Fruit fly (Drosophila melanogaster) whole organism, pupa: Measurements from ENCODE around the gene Obp99b.

ENCODE experiments used
- CG10348 ChIP-seq: fragments of 200-800 bp; sonication (Bioruptor generic); IDR thresholded peaks from 2 replicates; pipeline ENCODE4 v1.3.6; 2022; ENCODE audit warnings: missing biosample characterization, missing genetic modification characterization
- CG12605 ChIP-seq: fragments of 200-800 bp; sonication (Bioruptor generic); IDR thresholded peaks from 2 replicates; pipeline ENCODE4 v1.3.6; 2022; ENCODE audit warnings: missing biosample characterization, missing genetic modification characterization
- CG13204 ChIP-seq: fragments of 200-800 bp; sonication (Bioruptor generic); optimal IDR thresholded peaks from 2 replicates; lab custom pipeline; 2018; ENCODE audit warnings: missing biosample characterization, mild to moderate bottlenecking, missing genetic modification characterization, moderate library complexity
- CG14655 ChIP-seq: fragments of 200-800 bp; sonication (Bioruptor generic); optimal IDR thresholded peaks from 3 replicates; lab custom pipeline; 2017; ENCODE audit warnings: mild to moderate bottlenecking, missing biosample characterization, missing genetic modification reagents, missing genetic modification characterization
- CG15710 ChIP-seq: fragments of 200-800 bp; sonication (Bioruptor generic); optimal IDR thresholded peaks from 2 replicates; lab custom pipeline; 2018; ENCODE audit warnings: missing biosample characterization, mild to moderate bottlenecking, missing genetic modification characterization, moderate library complexity
- CG17806 ChIP-seq: fragments of 200-800 bp; sonication (Bioruptor generic); optimal IDR thresholded peaks from 2 replicates; lab custom pipeline; 2018; ENCODE audit warnings: missing biosample characterization, mild to moderate bottlenecking, missing genetic modification characterization, moderate library complexity
- CG32121 ChIP-seq: fragments of 200-800 bp; sonication (Bioruptor generic); IDR thresholded peaks from 2 replicates; pipeline ENCODE4 v1.3.6; 2022; ENCODE audit warnings: missing biosample characterization, missing genetic modification characterization
- CG34367 ChIP-seq: fragments of 200-800 bp; sonication (Bioruptor generic); optimal IDR thresholded peaks from 2 replicates; lab custom pipeline; 2018; ENCODE audit warnings: missing biosample characterization, mild to moderate bottlenecking, missing genetic modification characterization
- CG4496 ChIP-seq: fragments of 200-800 bp; sonication (Bioruptor generic); IDR thresholded peaks from 3 replicates; pipeline ENCODE4 v1.3.6; 2022; ENCODE audit warnings: missing biosample characterization, missing genetic modification characterization
- CG8159 ChIP-seq: fragments of 200-800 bp; sonication (Bioruptor generic); optimal IDR thresholded peaks from 3 replicates; lab custom pipeline; 2018; ENCODE audit warnings: missing biosample characterization, mild to moderate bottlenecking, missing genetic modification characterization, moderate library complexity
- CG8301 ChIP-seq: fragments of 200-800 bp; sonication (Bioruptor generic); optimal IDR thresholded peaks from 2 replicates; lab custom pipeline; 2018; ENCODE audit warnings: missing biosample characterization, mild to moderate bottlenecking, missing genetic modification characterization
- CG9948 ChIP-seq: fragments of 200-800 bp; sonication (Bioruptor generic); optimal IDR thresholded peaks from 2 replicates; lab custom pipeline; 2018; ENCODE audit warnings: missing biosample characterization, mild to moderate bottlenecking, missing genetic modification characterization, moderate library complexity
- D1 ChIP-seq: fragments of 200-800 bp; sonication (Bioruptor generic); optimal IDR thresholded peaks from 2 replicates; lab custom pipeline; 2018; ENCODE audit warnings: missing biosample characterization, mild to moderate bottlenecking, missing genetic modification characterization, moderate library complexity
- EcR ChIP-seq: fragments of 200-800 bp; sonication (Bioruptor generic); optimal IDR thresholded peaks from 3 replicates; lab custom pipeline; 2019; ENCODE audit warnings: missing biosample characterization, missing genetic modification characterization, mild to moderate bottlenecking, moderate library complexity, missing genetic modification reagents
- Ets98B ChIP-seq: fragments of 200-800 bp; sonication (Bioruptor generic); IDR thresholded peaks from 2 replicates; pipeline ENCODE4 v1.3.6; 2022; ENCODE audit warnings: missing biosample characterization, missing genetic modification characterization
- Pif1A ChIP-seq: fragments of 200-800 bp; sonication (Bioruptor generic); optimal IDR thresholded peaks from 3 replicates; lab custom pipeline; 2016; ENCODE audit warnings: missing biosample characterization, missing genetic modification characterization
- Pif1B ChIP-seq: fragments of 200-800 bp; sonication (Bioruptor generic); optimal IDR thresholded peaks from 3 replicates; lab custom pipeline; 2016; ENCODE audit warnings: missing biosample characterization, missing genetic modification characterization
- Snoo ChIP-seq: fragments of 200-800 bp; sonication (Bioruptor generic); optimal IDR thresholded peaks from 3 replicates; lab custom pipeline; 2017; ENCODE audit warnings: missing biosample characterization, mild to moderate bottlenecking, missing genetic modification characterization, inconsistent platforms
- fd96Ca ChIP-seq: fragments of 200-800 bp; sonication (Bioruptor generic); IDR thresholded peaks from 3 replicates; pipeline ENCODE4 v1.3.6; 2022; ENCODE audit warnings: missing biosample characterization, missing genetic modification characterization
- gl ChIP-seq: fragments of 200-800 bp; sonication (Bioruptor generic); optimal IDR thresholded peaks from 2 replicates; lab custom pipeline; 2018; ENCODE audit warnings: missing biosample characterization, mild to moderate bottlenecking, missing genetic modification characterization
- rn ChIP-seq: fragments of 200-800 bp; sonication (Bioruptor generic); IDR thresholded peaks from 2 replicates; pipeline ENCODE4 v1.3.6; 2022; ENCODE audit warnings: missing biosample characterization, missing genetic modification characterization

Gene Obp99b

dm6 chr3R:29726277-29726676 lies 9.6 kb upstream of the Obp99b start:
- TF ChIP-seq Ets98B (GFP tag; lab: Robert Waterston, UW) (no peak), CG4496 (GFP tag; lab: Robert Waterston, UW) (no peak), CG32121 (GFP tag; lab: Robert Waterston, UW) (no peak), CG15710 (no peak), CG13204 (GFP tag; lab: Kevin White, UChicago) (no peak), EcR (GFP tag; lab: Kevin White, UChicago) (peak; percentile 4)

DNA sequence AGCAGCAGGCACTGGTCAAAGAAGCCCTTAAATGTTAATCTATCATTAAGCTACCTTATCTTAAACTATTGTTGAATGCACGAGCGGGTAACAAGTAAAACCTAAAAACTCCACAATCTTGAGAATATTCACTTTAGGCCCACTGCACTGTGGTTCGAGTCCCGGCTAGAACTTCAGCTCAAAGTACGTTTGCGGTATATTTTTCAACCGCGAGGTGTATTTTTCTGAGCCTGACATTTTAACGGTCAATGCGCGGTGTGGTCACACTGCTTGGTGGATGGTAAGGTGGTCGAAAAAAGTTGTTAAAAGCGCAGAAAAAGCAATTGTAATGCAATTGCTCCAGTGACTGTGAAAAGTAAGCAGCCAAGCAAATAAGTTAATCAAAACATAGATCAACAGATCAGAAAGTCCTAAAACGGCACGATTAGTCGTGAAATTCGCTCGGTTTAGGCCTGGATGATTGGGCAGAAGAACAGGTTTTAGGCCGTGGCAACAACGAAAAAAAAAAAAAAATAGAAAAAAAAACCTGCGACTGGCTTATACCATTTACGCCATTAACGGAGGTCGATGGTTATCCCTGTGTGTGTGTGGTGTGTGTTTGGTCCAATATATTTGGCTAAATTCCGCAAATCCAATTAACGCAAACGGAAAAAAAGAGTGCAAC lies 9.0 kb upstream of the Obp99b start, which contains the start of gene Kul:
TSS of gene Kul (plus strand) at position 254 of the 664 bp plus-strand sequence.
- TF ChIP-seq Pif1A (GFP tag; lab: Kevin White, UChicago): no peak
- TF ChIP-seq Snoo (tag; lab: Kevin White, UChicago): peak; percentile 61
- no peak for TF ChIP-seq CG10348 (GFP tag; lab: Robert Waterston, UW)
- no peak for TF ChIP-seq Pif1B (GFP tag; lab: Kevin White, UChicago)
- TF ChIP-seq CG8301 (tag; lab: Kevin White, UChicago): peak; percentile 50
- peak; percentile 19; the same call in 1 of the 2 replicates for TF ChIP-seq rn
- no peak for TF ChIP-seq D1 (tag; lab: Kevin White, UChicago)
- peak; percentile 67 for TF ChIP-seq gl (tag; lab: Kevin White, UChicago)
- TF ChIP-seq CG4496 (GFP tag; lab: Robert Waterston, UW): peak; percentile 56; the same call in 2 of the 3 replicates
- peak; percentile 18; the same call in 1 of the 2 replicates for TF ChIP-seq CG12605
- TF ChIP-seq Ets98B (GFP tag; lab: Robert Waterston, UW): peak; percentile 34
- peak; percentile 40 for TF ChIP-seq CG8159 (tag; lab: Kevin White, UChicago)
- TF ChIP-seq EcR (GFP tag; lab: Kevin White, UChicago): no peak
- TF ChIP-seq CG34367: peak; percentile 28
- no peak for TF ChIP-seq CG14655 (GFP tag; lab: Kevin White, UChicago)
- peak; percentile 18 for TF ChIP-seq CG17806
- TF ChIP-seq fd96Ca (GFP tag; lab: Robert Waterston, UW): peak; percentile 49; the same call in 1 of the 3 replicates
- peak; percentile 23 for TF ChIP-seq CG15710
- TF ChIP-seq CG9948 (tag; lab: Kevin White, UChicago): no peak
- no peak for TF ChIP-seq CG13204 (GFP tag; lab: Kevin White, UChicago)
- TF ChIP-seq CG32121 (GFP tag; lab: Robert Waterston, UW): peak; percentile 57; the same call in 1 of the 2 replicates

DNA sequence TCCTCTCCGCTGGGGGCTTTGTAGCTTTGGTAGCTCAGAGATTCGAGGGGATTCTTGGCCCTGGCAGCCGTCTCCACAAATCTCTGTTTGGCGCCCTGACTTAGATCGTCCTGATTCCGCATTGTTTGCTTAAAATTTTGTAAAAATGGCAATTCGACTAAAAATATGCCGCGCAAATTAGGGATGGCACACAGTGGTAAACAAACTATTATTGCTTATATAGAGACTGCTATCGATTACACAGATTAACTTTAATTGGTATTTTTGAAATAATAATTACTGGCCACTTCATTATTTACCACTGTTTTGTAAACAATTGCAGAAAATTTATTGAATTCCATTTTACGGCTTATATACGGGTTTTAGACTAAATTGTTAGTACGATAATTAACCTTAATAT lies 8.0 kb upstream of the Obp99b start, which contains the start of the genes Naa40 and CG18731:
TSS of gene Naa40 (minus strand) at position 206 of the 400 bp plus-strand sequence.
TSS of gene CG18731 (plus strand) at position 283 of the 400 bp plus-strand sequence.
- TF ChIP-seq CG13204 (GFP tag; lab: Kevin White, UChicago) (no peak), CG9948 (tag; lab: Kevin White, UChicago) (no peak), D1 (tag; lab: Kevin White, UChicago) (no peak), CG34367 (no peak), Pif1B (GFP tag; lab: Kevin White, UChicago) (no peak), CG8301 (tag; lab: Kevin White, UChicago) (no peak), CG8159 (tag; lab: Kevin White, UChicago) (no peak), gl (tag; lab: Kevin White, UChicago) (no peak), CG17806 (no peak), rn (no peak), CG15710 (no peak), Pif1A (GFP tag; lab: Kevin White, UChicago) (no peak), CG10348 (GFP tag; lab: Robert Waterston, UW) (no peak), CG12605 (no peak), fd96Ca (GFP tag; lab: Robert Waterston, UW) (no peak), EcR (GFP tag; lab: Kevin White, UChicago) (no peak), CG4496 (GFP tag; lab: Robert Waterston, UW) (no peak), Ets98B (GFP tag; lab: Robert Waterston, UW) (no peak), Snoo (tag; lab: Kevin White, UChicago) (no peak), CG32121 (GFP tag; lab: Robert Waterston, UW) (no peak)

DNA sequence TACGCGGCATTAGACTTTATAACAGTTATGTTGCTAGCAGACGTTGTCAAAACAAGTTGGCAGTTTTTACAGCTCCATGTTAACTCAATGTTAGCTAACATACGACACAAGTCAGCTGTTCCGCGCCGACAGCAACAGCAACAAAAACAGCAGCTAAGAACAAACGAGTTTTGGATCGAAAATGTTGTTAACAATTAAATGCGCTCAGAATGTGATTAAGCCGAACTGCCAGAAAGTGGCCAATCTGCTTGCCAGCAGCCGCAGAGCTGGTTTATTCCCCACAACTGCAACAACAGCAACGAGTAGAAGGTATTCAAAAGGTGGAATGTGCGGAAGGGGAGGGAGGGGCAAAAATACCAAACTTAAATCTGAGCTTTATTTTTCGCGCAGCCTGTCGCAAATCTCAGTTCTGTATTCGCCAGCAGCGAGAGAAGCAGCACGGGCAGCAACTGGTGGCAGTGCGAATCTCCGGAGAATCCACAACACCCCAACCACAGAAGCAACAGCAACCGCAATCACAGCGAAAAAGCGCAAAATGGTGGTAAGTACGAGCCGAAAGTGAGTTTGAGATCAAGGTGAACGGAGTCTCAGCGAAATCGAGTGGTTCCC lies 6.5 kb upstream of the Obp99b start, which contains the start of gene Pcd:
TSS of gene Pcd (plus strand) at position 116 of the 609 bp plus-strand sequence.
- TF ChIP-seq CG17806 (no peak), gl (tag; lab: Kevin White, UChicago) (no peak), Ets98B (GFP tag; lab: Robert Waterston, UW) (peak; percentile 34; the same call in 1 of the 2 replicates), CG12605 (peak; percentile 62; the same call in 1 of the 2 replicates), D1 (tag; lab: Kevin White, UChicago) (no peak), CG8301 (tag; lab: Kevin White, UChicago) (no peak), EcR (GFP tag; lab: Kevin White, UChicago) (peak; percentile 24), CG8159 (tag; lab: Kevin White, UChicago) (no peak), CG10348 (GFP tag; lab: Robert Waterston, UW) (no peak), CG9948 (tag; lab: Kevin White, UChicago) (no peak), CG32121 (GFP tag; lab: Robert Waterston, UW) (no peak), Pif1A (GFP tag; lab: Kevin White, UChicago) (no peak), rn (no peak), CG34367 (no peak), CG14655 (GFP tag; lab: Kevin White, UChicago) (no peak), CG15710 (no peak), CG13204 (GFP tag; lab: Kevin White, UChicago) (no peak), CG4496 (GFP tag; lab: Robert Waterston, UW) (0 out of 3 replicates have a peak, but pooled peaks have one; percentile 52), Pif1B (GFP tag; lab: Kevin White, UChicago) (no peak), Snoo (tag; lab: Kevin White, UChicago) (no peak), fd96Ca (GFP tag; lab: Robert Waterston, UW) (no peak)
